Fruit fly (Drosophila melanogaster) Kc167 (cell line): ENCODE data around the gene CG34357.

Experiments used
- insv ChIP-seq: fragments of >200 bp; optimal IDR thresholded peaks from 3 replicates; lab custom pipeline; 2018; ENCODE audit warnings: missing external identifiers
- psq ChIP-seq: fragments of >200 bp; optimal IDR thresholded peaks from 2 replicates; lab custom pipeline; 2017; ENCODE audit warnings: missing external identifiers

dm6 chr3R:4475378-4475777 is 82.5 kb downstream of the CG34357 start:
- TF ChIP-seq insv (lab: Kevin White, UChicago) (no peak), psq (no peak)
